Worm (Caenorhabditis elegans) whole organism, young adult: ENCODE measurements around the gene K01A6.7.

ENCODE experiments used
- C06A6.2 ChIP-seq: fragments of 200-800 bp; sonication (Bioruptor generic); conservative IDR thresholded peaks from 2 replicates; pipeline ENCODE4 v1.3.6; 2022; ENCODE audit warnings: missing genetic modification characterization, missing compliant biosample characterization
- ama-1 ChIP-seq, 3 experiments: fragments of 150-350 bp in 1 of 3; sonication (generic microtip) in 2 of 3; optimal IDR thresholded peaks; 2 replicates each; lab custom pipeline; 2014 to 2018; ENCODE audit warnings: missing biosample characterization in 2 of 3, missing genetic modification characterization in 2 of 3, missing genetic modification reagents in 2 of 3
- cebp-1 ChIP-seq, 2 experiments: fragments of 200-800 bp in 1 of 2; sonication (Bioruptor generic) in 1 of 2; sonication (generic microtip) in 1 of 2; IDR thresholded peaks in 1 of 2; optimal IDR thresholded peaks in 1 of 2; 2 replicates each; pipeline versions ENCODE4 v1.3.6 to Lab custom; 2017 to 2022; ENCODE audit warnings: missing compliant biosample characterization in 2 of 2, missing genetic modification characterization in 2 of 2, mild to moderate bottlenecking in 1 of 2, missing genetic modification reagents in 1 of 2, moderate library complexity in 1 of 2
- dpl-1 ChIP-seq: fragments of 150-350 bp; optimal IDR thresholded peaks from 2 replicates; lab custom pipeline; 2014; ENCODE audit warnings: missing biosample characterization, missing genetic modification reagents, missing genetic modification characterization
- egrh-3 ChIP-seq: fragments of 200-800 bp; sonication (Bioruptor generic); IDR thresholded peaks from 2 replicates; pipeline ENCODE4 v1.3.6; 2022; ENCODE audit warnings: missing genetic modification reagents, missing genetic modification characterization, missing compliant biosample characterization
- hlh-26 ChIP-seq: fragments of 200-800 bp; sonication (Bioruptor generic); conservative IDR thresholded peaks from 2 replicates; pipeline ENCODE4 v1.3.6; 2022; ENCODE audit warnings: missing genetic modification reagents, missing genetic modification characterization, missing compliant biosample characterization
- nfya-1 ChIP-seq: sonication (generic microtip); optimal IDR thresholded peaks from 2 replicates; lab custom pipeline; 2017; ENCODE audit warnings: antibody characterized with exemption, missing compliant biosample characterization, missing genetic modification characterization, borderline replicate concordance; ENCODE audit not compliant: insufficient read depth
- nhr-27 ChIP-seq: fragments of 200-800 bp; sonication (Bioruptor generic); optimal IDR thresholded peaks from 2 replicates; lab custom pipeline; 2018; ENCODE audit warnings: mild to moderate bottlenecking, missing genetic modification characterization, moderate library complexity, missing compliant biosample characterization
- pbrm-1 ChIP-seq: fragments of 200-800 bp; sonication (Bioruptor generic); IDR thresholded peaks from 2 replicates; pipeline ENCODE4 v1.3.6; 2022; ENCODE audit warnings: missing genetic modification reagents, missing genetic modification characterization, missing compliant biosample characterization
- rec-8 ChIP-seq, 2 experiments: sonication (generic microtip); optimal IDR thresholded peaks; 2 replicates each; lab custom pipeline; 2016; ENCODE audit warnings: mild to moderate bottlenecking in 2 of 2, missing genetic modification characterization in 2 of 2, missing genetic modification reagents in 2 of 2, missing genotype in 2 of 2, missing biosample characterization in 1 of 2, missing compliant biosample characterization in 1 of 2, moderate library complexity in 1 of 2
- sdz-38 ChIP-seq: sonication (generic microtip); optimal IDR thresholded peaks from 2 replicates; lab custom pipeline; 2016; ENCODE audit warnings: missing genotype, missing genetic modification characterization, missing compliant biosample characterization
- snpc-4 ChIP-seq, 5 experiments: fragments of 150-350 bp in 1 of 5; sonication (generic microtip) in 4 of 5; optimal IDR thresholded peaks; 2 replicates each; lab custom pipeline; 2014 to 2018; ENCODE audit warnings: missing genetic modification characterization in 5 of 5, missing biosample characterization in 3 of 5, antibody characterized with exemption in 2 of 5, mild to moderate bottlenecking in 2 of 5, missing compliant biosample characterization in 2 of 5, missing genotype in 2 of 5, moderate library complexity in 2 of 5, missing genetic modification reagents in 1 of 5
- zim-3 ChIP-seq: sonication (generic microtip); optimal IDR thresholded peaks from 2 replicates; lab custom pipeline; 2017; ENCODE audit warnings: mild to moderate bottlenecking, missing genetic modification characterization, moderate library complexity, missing compliant biosample characterization
- ztf-18 ChIP-seq: sonication (generic microtip); optimal IDR thresholded peaks from 2 replicates; lab custom pipeline; 2016; ENCODE audit warnings: missing genotype, mild to moderate bottlenecking, missing genetic modification characterization, missing compliant biosample characterization

DNA sequence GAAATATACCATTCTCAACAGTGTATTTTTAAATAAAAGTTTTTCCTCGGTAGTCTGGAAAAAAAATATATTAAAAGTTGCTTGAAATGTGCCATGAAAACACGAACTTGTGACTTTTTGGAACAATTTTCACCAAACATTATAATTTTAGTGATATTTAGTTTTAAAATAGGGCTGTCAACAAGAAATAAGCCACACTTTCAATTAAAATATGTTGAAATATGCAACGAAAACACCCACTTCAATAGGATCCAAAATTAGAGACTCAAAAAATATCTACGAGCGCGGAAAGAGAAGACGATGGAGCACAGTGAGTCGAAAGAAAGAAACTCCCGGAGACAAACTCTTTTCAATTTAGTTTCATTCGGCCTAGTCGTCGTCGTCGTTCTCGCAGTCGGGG, 44.9 kb downstream of the K01A6.7 start, which contains the start of gene ZK792.12:
- TF ChIP-seq zim-3 (tag; lab: Kevin White, UChicago): no peak
- TF ChIP-seq egrh-3 (GFP tag; lab: Robert Waterston, UW): no peak
- no peak for TF ChIP-seq ama-1 (optimal IDR thresholded peaks at IDR 0.05; lab: Kevin White, UChicago)
- no peak for TF ChIP-seq ama-1 (GFP tag; optimal IDR thresholded peaks at IDR 0.05; lab: Kevin White, UChicago)
- TF ChIP-seq C06A6.2 (GFP tag; lab: Robert Waterston, UW): no peak
- TF ChIP-seq dpl-1 (GFP tag; lab: Kevin White, UChicago): no peak
- TF ChIP-seq nhr-27: no peak
- no peak for TF ChIP-seq nfya-1 (tag; lab: Kevin White, UChicago)
- TF ChIP-seq hlh-26 (GFP tag; lab: Robert Waterston, UW): no peak
- TF ChIP-seq snpc-4 (GFP tag; optimal IDR thresholded peaks at IDR 0.05; lab: Kevin White, UChicago): no peak
- no peak for TF ChIP-seq snpc-4 (tag; optimal IDR thresholded peaks at IDR 0.05; lab: Kevin White, UChicago)
- TF ChIP-seq cebp-1 (GFP tag; IDR thresholded peaks at IDR 0.05; lab: Robert Waterston, UW): no peak
- TF ChIP-seq cebp-1 (tag; optimal IDR thresholded peaks at IDR 0.05; lab: Kevin White, UChicago): no peak
- TF ChIP-seq sdz-38 (tag; lab: Kevin White, UChicago): no peak
- TF ChIP-seq ztf-18 (tag; lab: Kevin White, UChicago): no peak
- no peak for TF ChIP-seq rec-8 (tag; optimal IDR thresholded peaks at IDR 0.05; lab: Kevin White, UChicago)
- TF ChIP-seq pbrm-1 (GFP tag; lab: Robert Waterston, UW): no peak
